Worm (Caenorhabditis elegans): ENCODE results near the gene R04E5.8.

The R04E5.8 gene

ce11 chrX:8770316-8770715 is 35.6 kb downstream of the R04E5.8 start:
- TF ChIP-seq ces-1 (GFP tag; optimal IDR thresholded peaks at IDR 0.05) (peak; percentile 88), elt-3 (tag; optimal IDR thresholded peaks at IDR 0.05) (no peak)

- TF ChIP-seq tbx-8 (GFP tag; optimal IDR thresholded peaks at IDR 0.05) (no peak), hlh-1 (tag; optimal IDR thresholded peaks at IDR 0.05) (peak; percentile 81), unc-62 (GFP tag; optimal IDR thresholded peaks at IDR 0.05) (peak; percentile 13)
Observed at ce11 chrX:8764044-8764443, 41.9 kb downstream of the R04E5.8 start.

- TF ChIP-seq pha-4 (tag; optimal IDR thresholded peaks at IDR 0.05) (no peak), lin-32 (GFP tag; optimal IDR thresholded peaks at IDR 0.05) (no peak), tbx-8 (GFP tag; optimal IDR thresholded peaks at IDR 0.05) (no peak), ceh-83 (GFP tag; optimal IDR thresholded peaks at IDR 0.05) (no peak), mep-1 (tag; optimal IDR thresholded peaks at IDR 0.05) (no peak), snpc-4 (tag; optimal IDR thresholded peaks at IDR 0.05) (no peak), ceh-43 (GFP tag; optimal IDR thresholded peaks at IDR 0.05) (no peak), nhr-237 (tag; optimal IDR thresholded peaks at IDR 0.05) (no peak), flh-1 (GFP tag; optimal IDR thresholded peaks at IDR 0.05) (no peak), zip-8 (tag; optimal IDR thresholded peaks at IDR 0.05) (no peak), sem-2 (GFP tag; optimal IDR thresholded peaks at IDR 0.05) (no peak), ham-2 (GFP tag; optimal IDR thresholded peaks at IDR 0.05) (no peak), lin-13 (tag; optimal IDR thresholded peaks at IDR 0.05) (no peak)
Observed at ce11 chrX:8763607-8764006, 42.3 kb downstream of the R04E5.8 start, which contains the start of gene zig-12. Gene zig-12, plus strand, starts transcription at chrX:8763907.

- TF ChIP-seq bed-3 (GFP tag; optimal IDR thresholded peaks at IDR 0.05) = no peak
- peak; percentile 27 for TF ChIP-seq hlh-1 (tag; optimal IDR thresholded peaks at IDR 0.05)
- peak; percentile 28 for TF ChIP-seq unc-120 (tag; optimal IDR thresholded peaks at IDR 0.05; ENCODE audit: poor library complexity, severe bottlenecking)
- no peak for TF ChIP-seq snpc-4 (tag; optimal IDR thresholded peaks at IDR 0.05)
Observed at ce11 chrX:8762927-8763326, 43.0 kb downstream of the R04E5.8 start.

- TF ChIP-seq elt-1 (tag; optimal IDR thresholded peaks at IDR 0.05; ENCODE audit: borderline replicate concordance, insufficient read depth) (no peak), mls-2 (tag; optimal IDR thresholded peaks at IDR 0.05) (no peak), ceh-43 (GFP tag; optimal IDR thresholded peaks at IDR 0.05) (no peak), elt-3 (tag; optimal IDR thresholded peaks at IDR 0.05) (no peak), mep-1 (tag; optimal IDR thresholded peaks at IDR 0.05) (no peak), lin-32 (GFP tag; optimal IDR thresholded peaks at IDR 0.05) (no peak), ham-2 (GFP tag; optimal IDR thresholded peaks at IDR 0.05) (no peak)
Observed at ce11 chrX:8761497-8761896, 44.4 kb downstream of the R04E5.8 start, which contains the start of gene M02D8.5. Gene M02D8.5, minus strand, starts transcription at chrX:8761597.

ce11 chrX:8761060-8761459 is 44.9 kb downstream of the R04E5.8 start:
- no peak for TF ChIP-seq elt-3 (tag; optimal IDR thresholded peaks at IDR 0.05)
- TF ChIP-seq unc-62 (GFP tag; optimal IDR thresholded peaks at IDR 0.05) = peak; percentile 13

- TF ChIP-seq unc-39 (tag; optimal IDR thresholded peaks at IDR 0.05) (no peak), mls-2 (tag; optimal IDR thresholded peaks at IDR 0.05) (no peak), pha-4 (tag; optimal IDR thresholded peaks at IDR 0.05) (no peak), lsy-2 (tag; optimal IDR thresholded peaks at IDR 0.05) (no peak), M03D4.4 (tag; optimal IDR thresholded peaks at IDR 0.05) (no peak), cnd-1 (tag; optimal IDR thresholded peaks at IDR 0.05) (no peak), mep-1 (tag; optimal IDR thresholded peaks at IDR 0.05) (no peak), hlh-1 (tag; optimal IDR thresholded peaks at IDR 0.05) (no peak), ceh-39 (tag; optimal IDR thresholded peaks at IDR 0.05) (no peak), sem-2 (GFP tag; optimal IDR thresholded peaks at IDR 0.05) (no peak), nhr-2 (tag; optimal IDR thresholded peaks at IDR 0.05) (no peak)
Observed at ce11 chrX:8755987-8756386, 49.9 kb downstream of the R04E5.8 start.
